Worm (Caenorhabditis elegans) whole organism, late embryonic: Measurements from ENCODE around the gene F31B12.4.

Experiments
- K02D7.2 ChIP-seq: sonication (generic microtip); optimal IDR thresholded peaks from 2 replicates; lab custom pipeline; 2017; ENCODE audit warnings: mild to moderate bottlenecking, missing genetic modification characterization, missing compliant biosample characterization
- ama-1 ChIP-seq: fragments of 150-350 bp; optimal IDR thresholded peaks from 2 replicates; lab custom pipeline; 2014
- ceh-2 ChIP-seq: sonication (generic microtip); optimal IDR thresholded peaks from 2 replicates; lab custom pipeline; 2016; ENCODE audit warnings: missing genotype, missing genetic modification characterization, missing compliant biosample characterization
- ceh-9 ChIP-seq: sonication (generic microtip); optimal IDR thresholded peaks from 2 replicates; lab custom pipeline; 2016; ENCODE audit warnings: mild to moderate bottlenecking, missing genetic modification characterization, inconsistent platforms, missing compliant biosample characterization
- che-1 ChIP-seq: sonication (generic microtip); optimal IDR thresholded peaks from 2 replicates; lab custom pipeline; 2016; ENCODE audit warnings: mild to moderate bottlenecking, missing genetic modification characterization, missing compliant biosample characterization
- dmd-4 ChIP-seq: sonication (generic microtip); optimal IDR thresholded peaks from 2 replicates; lab custom pipeline; 2016; ENCODE audit warnings: borderline replicate concordance, missing genetic modification characterization, missing compliant biosample characterization
- gmeb-2 ChIP-seq: sonication (generic microtip); optimal IDR thresholded peaks from 2 replicates; lab custom pipeline; 2016; ENCODE audit warnings: missing genetic modification characterization, inconsistent platforms, missing compliant biosample characterization
- hlh-8 ChIP-seq: sonication (generic microtip); optimal IDR thresholded peaks from 2 replicates; lab custom pipeline; 2016; ENCODE audit warnings: missing genotype, missing genetic modification characterization, missing compliant biosample characterization
- nfya-1 ChIP-seq: sonication (generic microtip); optimal IDR thresholded peaks from 2 replicates; lab custom pipeline; 2017; ENCODE audit warnings: missing genetic modification characterization, mild to moderate bottlenecking, missing compliant biosample characterization, antibody characterized with exemption, moderate library complexity
- nhr-11 ChIP-seq: fragments of 150-350 bp; optimal IDR thresholded peaks from 2 replicates; lab custom pipeline; 2014; ENCODE audit warnings: missing biosample characterization, missing genetic modification characterization
- pha-4 ChIP-seq: fragments of 150-350 bp; optimal IDR thresholded peaks from 2 replicates; lab custom pipeline; 2018; ENCODE audit warnings: missing biosample characterization, missing genetic modification reagents, missing genetic modification characterization
- tbx-2 ChIP-seq: sonication (generic microtip); optimal IDR thresholded peaks from 2 replicates; lab custom pipeline; 2016; ENCODE audit warnings: missing genetic modification characterization, missing compliant biosample characterization
- unc-42 ChIP-seq: sonication (generic microtip); optimal IDR thresholded peaks from 2 replicates; lab custom pipeline; 2016; ENCODE audit warnings: missing genotype, missing genetic modification characterization, missing compliant biosample characterization
- ztf-16 ChIP-seq: sonication (generic microtip); optimal IDR thresholded peaks from 2 replicates; lab custom pipeline; 2017; ENCODE audit warnings: missing genetic modification characterization, missing compliant biosample characterization

DNA sequence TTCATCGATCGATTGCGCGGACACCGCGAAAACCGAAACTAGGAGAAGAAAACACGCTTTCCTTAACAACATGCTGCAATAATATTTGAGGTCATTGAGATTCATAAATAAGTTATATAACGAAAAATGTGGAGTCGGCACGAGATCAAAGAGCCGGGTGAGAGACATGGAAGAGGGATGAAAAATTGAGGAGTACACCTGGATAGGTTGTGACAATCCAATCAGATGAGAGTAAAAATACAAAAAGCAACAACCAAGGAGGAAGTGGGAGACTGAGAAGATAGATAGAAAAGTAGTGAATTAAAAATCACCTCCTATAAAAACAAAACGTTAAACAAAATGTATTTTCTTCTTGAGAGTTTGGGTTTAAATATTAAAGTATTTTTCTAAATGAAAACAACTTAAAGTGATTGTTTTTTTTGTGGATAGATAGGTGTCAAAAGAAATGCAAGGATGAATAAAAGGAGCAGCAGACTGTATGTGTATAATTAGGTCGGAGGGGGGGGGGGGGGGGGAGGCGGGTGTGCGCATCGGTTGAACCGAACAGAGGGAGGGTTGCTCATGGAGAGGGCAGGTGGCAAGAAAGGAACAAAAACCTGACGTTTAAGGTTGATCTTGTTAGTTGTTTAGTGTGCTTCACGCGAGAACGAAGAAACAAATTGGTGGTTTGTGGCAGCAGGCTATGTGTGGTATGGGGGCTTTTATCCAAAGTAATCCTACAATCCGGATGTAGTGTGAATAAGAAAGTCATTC is 40.2 kb downstream of the F31B12.4 start, which contains the start of gene C05A9.2:
- TF ChIP-seq nhr-11 (tag; lab: Kevin White, UChicago), result no peak
- no peak for TF ChIP-seq tbx-2 (tag; lab: Kevin White, UChicago)
- TF ChIP-seq gmeb-2 (tag; lab: Kevin White, UChicago), result no peak
- no peak for TF ChIP-seq hlh-8
- no peak for TF ChIP-seq nfya-1 (tag; lab: Kevin White, UChicago)
- no peak for TF ChIP-seq ceh-9 (tag; lab: Kevin White, UChicago)
- no peak for TF ChIP-seq K02D7.2
- no peak for TF ChIP-seq ztf-16 (tag; lab: Kevin White, UChicago)
- no peak for TF ChIP-seq ama-1 (lab: Kevin White, UChicago)
- TF ChIP-seq pha-4 (tag; lab: Kevin White, UChicago), result no peak
- no peak for TF ChIP-seq che-1 (tag; lab: Kevin White, UChicago)
- no peak for TF ChIP-seq unc-42 (tag; lab: Kevin White, UChicago)
- no peak for TF ChIP-seq ceh-2 (tag; lab: Kevin White, UChicago)
- no peak for TF ChIP-seq dmd-4 (tag; lab: Kevin White, UChicago)
